ENCODE assay signal across 4 worm cellular contexts in the genomic region with DNA sequence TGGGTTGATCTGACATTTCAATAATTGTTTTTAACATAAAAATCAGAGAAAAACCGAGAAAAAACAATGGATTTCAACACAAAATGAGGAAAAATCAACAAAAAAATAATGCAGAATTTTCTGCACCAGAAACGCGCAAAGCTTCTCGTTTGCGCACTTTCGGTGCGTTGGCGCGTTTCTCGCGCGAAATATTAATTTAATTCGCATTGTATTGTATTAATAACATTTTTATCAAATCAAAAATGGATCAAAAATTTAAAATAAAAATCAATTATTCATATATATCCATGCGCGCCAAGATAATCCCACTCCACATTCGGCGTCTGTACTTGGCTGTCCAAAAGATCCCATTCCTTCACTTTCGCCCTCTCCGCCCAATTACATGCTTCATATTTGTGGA.
A peak's percentile ranks its signal among the peaks of the same experiment; 100 is the strongest.
TF ChIP-seq lines count a peak whose summit lies in the region.

Gene fem-2, minus strand, starts transcription at position 9 of the 400 bp plus-strand sequence.

TF ChIP-seq in whole organism, L1 larva, 84 proteins besides CTCF, POLR2A, EP300 and RAD21 (continued from another document):
- no peak for TF ChIP-seq grh-1 (GFP tag; IDR thresholded peaks at IDR 0.05; lab: Robert Waterston, UW)
- peak; percentile 79 for TF ChIP-seq mep-1 (tag; optimal IDR thresholded peaks at IDR 0.05; lab: Kevin White, UChicago)
- TF ChIP-seq tlp-1 (tag; optimal IDR thresholded peaks at IDR 0.05; lab: Kevin White, UChicago) = no peak
- peak; percentile 76 for TF ChIP-seq nhr-85 (tag; lab: Kevin White, UChicago)
- peak; percentile 16 for TF ChIP-seq dsc-1 (tag; optimal IDR thresholded peaks at IDR 0.05; lab: Kevin White, UChicago)
- TF ChIP-seq rnt-1 (tag; optimal IDR thresholded peaks at IDR 0.05; lab: Kevin White, UChicago) = peak; percentile 24
- TF ChIP-seq unc-130 (tag; optimal IDR thresholded peaks at IDR 0.05; lab: Kevin White, UChicago) = peak; percentile 22
- TF ChIP-seq aha-1 (tag; optimal IDR thresholded peaks at IDR 0.05; lab: Kevin White, UChicago) = no peak
- peak; percentile 36 for TF ChIP-seq nhr-19 (GFP tag; conservative IDR thresholded peaks at IDR 0.05; lab: Robert Waterston, UW)
- no peak for TF ChIP-seq efl-3 (GFP tag; optimal IDR thresholded peaks at IDR 0.05; lab: Kevin White, UChicago)
- TF ChIP-seq hlh-4 (tag; optimal IDR thresholded peaks at IDR 0.05; lab: Kevin White, UChicago) = no peak
- peak; percentile 42 for TF ChIP-seq blmp-1 (tag; optimal IDR thresholded peaks at IDR 0.05; lab: Kevin White, UChicago)
- no peak for TF ChIP-seq aly-2 (tag; optimal IDR thresholded peaks at IDR 0.05; lab: Kevin White, UChicago)
- TF ChIP-seq skn-1 (tag; optimal IDR thresholded peaks at IDR 0.05; lab: Kevin White, UChicago) = no peak
- TF ChIP-seq sox-4 (tag; optimal IDR thresholded peaks at IDR 0.05; lab: Kevin White, UChicago) = peak; percentile 6
- peak; percentile 26 for TF ChIP-seq lin-13 (GFP tag; optimal IDR thresholded peaks at IDR 0.05; lab: Kevin White, UChicago)
- TF ChIP-seq vab-15 (tag; optimal IDR thresholded peaks at IDR 0.05; lab: Kevin White, UChicago) = no peak
- TF ChIP-seq lsy-2 (tag; optimal IDR thresholded peaks at IDR 0.05; lab: Kevin White, UChicago) = peak; percentile 57 to 67
- peak; percentile 50 for TF ChIP-seq xbp-1 (tag; optimal IDR thresholded peaks at IDR 0.05; lab: Kevin White, UChicago)
- peak; percentile 38 to 53 (median 44) for TF ChIP-seq dpl-1 (GFP tag; optimal IDR thresholded peaks at IDR 0.05; lab: Kevin White, UChicago)
- TF ChIP-seq nhr-90 (tag; optimal IDR thresholded peaks at IDR 0.05; lab: Kevin White, UChicago; ENCODE audit: poor library complexity) = peak; percentile 57
- peak; percentile 37 for TF ChIP-seq nhr-20 (tag; optimal IDR thresholded peaks at IDR 0.05; lab: Kevin White, UChicago)
- peak in 1 of 2 experiments; percentile 15 for TF ChIP-seq mdl-1 (tag; optimal IDR thresholded peaks at IDR 0.05; lab: Kevin White, UChicago)
- TF ChIP-seq efl-1 (optimal IDR thresholded peaks at IDR 0.05; lab: Kevin White, UChicago) = peak; percentile 32 to 47
- peak; percentile 52 to 90 for TF ChIP-seq efl-1 (GFP tag; optimal IDR thresholded peaks at IDR 0.05 in 1 of 2; lab: Kevin White, UChicago)
- peak; percentile 43 for TF ChIP-seq tbx-2 (tag; optimal IDR thresholded peaks at IDR 0.05; lab: Kevin White, UChicago)
- peak; percentile 52 for TF ChIP-seq swsn-7 (tag; optimal IDR thresholded peaks at IDR 0.05; lab: Kevin White, UChicago)
- TF ChIP-seq isw-1 (GFP tag; IDR thresholded peaks at IDR 0.05; lab: Robert Waterston, UW) = peak; percentile 16; the same call in 1 of the 2 replicates
TF ChIP-seq in whole organism, L1 larva: peak in this region for 28.

TF ChIP-seq in whole organism, L2 larva, 48 proteins besides CTCF, POLR2A, EP300 and RAD21 (continued from another document):
- TF ChIP-seq nhr-25 (tag; optimal IDR thresholded peaks at IDR 0.05; lab: Kevin White, UChicago) = peak; percentile 13
- TF ChIP-seq unc-62 (GFP tag; optimal IDR thresholded peaks at IDR 0.05; lab: Kevin White, UChicago) = no peak
- no peak for TF ChIP-seq sem-4 (tag; optimal IDR thresholded peaks at IDR 0.05; lab: Kevin White, UChicago)
- no peak for TF ChIP-seq zag-1 (tag; optimal IDR thresholded peaks at IDR 0.05; lab: Kevin White, UChicago)
- TF ChIP-seq R02D3.7 (tag; optimal IDR thresholded peaks at IDR 0.05; lab: Kevin White, UChicago) = no peak
- no peak for TF ChIP-seq nhr-129 (tag; optimal IDR thresholded peaks at IDR 0.05; lab: Kevin White, UChicago)
- no peak for TF ChIP-seq ztf-1 (GFP tag; conservative IDR thresholded peaks at IDR 0.05; lab: Robert Waterston, UW)
- peak; percentile 42 to 44 for TF ChIP-seq lsy-2 (tag; optimal IDR thresholded peaks at IDR 0.05; lab: Kevin White, UChicago)
- TF ChIP-seq nhr-21 (tag; optimal IDR thresholded peaks at IDR 0.05; lab: Kevin White, UChicago) = no peak
- no peak for TF ChIP-seq mab-5 (tag; optimal IDR thresholded peaks at IDR 0.05; lab: Kevin White, UChicago)
- no peak for TF ChIP-seq dmd-4 (tag; optimal IDR thresholded peaks at IDR 0.05; lab: Kevin White, UChicago)
- no peak for TF ChIP-seq fos-1 (tag; optimal IDR thresholded peaks at IDR 0.05; lab: Kevin White, UChicago)
- TF ChIP-seq nhr-12 (tag; optimal IDR thresholded peaks at IDR 0.05; lab: Kevin White, UChicago) = no peak
- no peak for TF ChIP-seq skn-1 (tag; optimal IDR thresholded peaks at IDR 0.05; lab: Kevin White, UChicago)
- no peak for TF ChIP-seq mdl-1 (tag; optimal IDR thresholded peaks at IDR 0.05; lab: Kevin White, UChicago)
- TF ChIP-seq nhr-23 (tag; optimal IDR thresholded peaks at IDR 0.05; lab: Kevin White, UChicago) = no peak
- peak; percentile 33 for TF ChIP-seq gmeb-1 (tag; optimal IDR thresholded peaks at IDR 0.05; lab: Kevin White, UChicago)
- no peak for TF ChIP-seq ama-1 (optimal IDR thresholded peaks at IDR 0.05; lab: Kevin White, UChicago)
- TF ChIP-seq nhr-10 (tag; optimal IDR thresholded peaks at IDR 0.05; lab: Kevin White, UChicago) = no peak
- no peak for TF ChIP-seq nhr-6 (tag; optimal IDR thresholded peaks at IDR 0.05; lab: Kevin White, UChicago)
- TF ChIP-seq nhr-11 (tag; optimal IDR thresholded peaks at IDR 0.05; lab: Kevin White, UChicago) = no peak
- TF ChIP-seq nhr-237 (tag; optimal IDR thresholded peaks at IDR 0.05; lab: Kevin White, UChicago) = no peak

TF ChIP-seq in whole organism, L3 larva, 47 proteins besides CTCF, POLR2A, EP300 and RAD21 (continued from another document):
- no peak for TF ChIP-seq ZK546.5 (tag; optimal IDR thresholded peaks at IDR 0.05; lab: Kevin White, UChicago)
- peak; percentile 56 for TF ChIP-seq hmg-11 (tag; optimal IDR thresholded peaks at IDR 0.05; lab: Kevin White, UChicago)
- no peak for TF ChIP-seq lsy-12 (tag; optimal IDR thresholded peaks at IDR 0.05; lab: Kevin White, UChicago)
- TF ChIP-seq nhr-23 (tag; optimal IDR thresholded peaks at IDR 0.05; lab: Kevin White, UChicago) = peak; percentile 23
- no peak for TF ChIP-seq zag-1 (tag; optimal IDR thresholded peaks at IDR 0.05; lab: Kevin White, UChicago)
- no peak for TF ChIP-seq ztf-11 (tag; optimal IDR thresholded peaks at IDR 0.05; lab: Kevin White, UChicago)
- TF ChIP-seq ama-1 (optimal IDR thresholded peaks at IDR 0.05; lab: Kevin White, UChicago) = no peak
- no peak for TF ChIP-seq nhr-11 (tag; optimal IDR thresholded peaks at IDR 0.05; lab: Kevin White, UChicago)
- TF ChIP-seq daf-12 (tag; optimal IDR thresholded peaks at IDR 0.05; lab: Kevin White, UChicago) = no peak

TF ChIP-seq in whole organism, L4 larva, 104 proteins besides CTCF, POLR2A, EP300 and RAD21 (continued from another document):
- TF ChIP-seq gei-8 (GFP tag; optimal IDR thresholded peaks at IDR 0.05; lab: Kevin White, UChicago) (no peak), nhr-42 (GFP tag; IDR thresholded peaks at IDR 0.05; lab: Robert Waterston, UW) (no peak), mes-2 (tag; optimal IDR thresholded peaks at IDR 0.05; lab: Kevin White, UChicago; ENCODE audit: poor library complexity, severe bottlenecking) (peak; percentile 61), nhr-41 (GFP tag; IDR thresholded peaks at IDR 0.05; lab: Robert Waterston, UW) (no peak), mep-1 (tag; optimal IDR thresholded peaks at IDR 0.05; lab: Kevin White, UChicago) (peak; percentile 30), lin-1 (GFP tag; IDR thresholded peaks at IDR 0.05; lab: Robert Waterston, UW) (no peak), dpl-1 (GFP tag; optimal IDR thresholded peaks at IDR 0.05; lab: Kevin White, UChicago) (peak; percentile 22), unc-39 (tag; optimal IDR thresholded peaks at IDR 0.05; lab: Kevin White, UChicago) (no peak), jun-1 (tag; optimal IDR thresholded peaks at IDR 0.05; lab: Kevin White, UChicago) (no peak), nhr-102 (tag; optimal IDR thresholded peaks at IDR 0.05; lab: Kevin White, UChicago) (no peak), lir-3 (tag; optimal IDR thresholded peaks at IDR 0.05; lab: Kevin White, UChicago) (no peak), nhr-11 (tag; optimal IDR thresholded peaks at IDR 0.05; lab: Kevin White, UChicago) (no peak), hmg-1.1 (GFP tag; IDR thresholded peaks at IDR 0.05; lab: Robert Waterston, UW) (peak; percentile 33; the same call in 1 of the 2 replicates), daf-16 (GFP tag; optimal IDR thresholded peaks at IDR 0.05; lab: Kevin White, UChicago) (no peak), daf-16 (tag; optimal IDR thresholded peaks at IDR 0.05; lab: Kevin White, UChicago) (peak; percentile 13), lsy-2 (tag; optimal IDR thresholded peaks at IDR 0.05; lab: Kevin White, UChicago) (peak in 1 of 2 experiments; percentile 58), dve-1 (tag; optimal IDR thresholded peaks at IDR 0.05; lab: Kevin White, UChicago; ENCODE audit: insufficient read depth) (peak; percentile 34), ZK337.2 (GFP tag; IDR thresholded peaks at IDR 0.05; lab: Robert Waterston, UW) (no peak), pqm-1 (tag; optimal IDR thresholded peaks at IDR 0.05; lab: Kevin White, UChicago) (no peak), daf-19 (GFP tag; conservative IDR thresholded peaks at IDR 0.05; lab: Robert Waterston, UW) (no peak)
